Fruit fly (Drosophila melanogaster): ENCODE results near the gene CG1265.

Gene CG1265

DNA sequence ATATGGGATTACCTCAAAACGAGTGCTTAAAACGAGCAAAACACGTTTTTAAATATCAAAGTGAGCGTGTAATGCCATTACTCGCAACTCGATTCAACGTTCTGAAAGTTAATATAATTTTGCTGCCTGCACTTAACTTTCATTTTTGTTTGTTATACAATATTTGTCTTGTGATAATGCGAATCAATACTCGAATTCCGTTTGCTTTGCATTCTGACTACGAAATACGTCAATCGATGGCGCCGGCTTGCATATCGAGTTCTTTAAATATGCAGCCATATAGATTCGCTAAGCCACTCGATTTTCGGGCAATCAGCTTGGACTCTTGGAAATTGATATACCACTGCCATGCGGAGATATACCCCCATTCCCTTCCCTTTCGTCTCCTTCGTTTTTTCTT, 33.9 kb upstream of the CG1265 start (continued):
- TF ChIP-seq CG2129 (GFP tag; IDR thresholded peaks at IDR 0.05; ENCODE audit: partially characterized antibody) (no peak), CG2875 (GFP tag; optimal IDR thresholded peaks at IDR 0.05) (peak; percentile 16), CG6813 (GFP tag; optimal IDR thresholded peaks at IDR 0.05) (peak; percentile 15), ci (GFP tag; IDR thresholded peaks at IDR 0.05) (0 out of 3 replicates have a peak, but pooled peaks have one; percentile 46), Asciz (GFP tag; optimal IDR thresholded peaks at IDR 0.05) (peak; percentile 50), CG6854 (GFP tag; optimal IDR thresholded peaks at IDR 0.05) (no peak), HLH54F (GFP tag; optimal IDR thresholded peaks at IDR 0.05) (no peak), prd (optimal IDR thresholded peaks at IDR 0.05) (no peak), prd (GFP tag; IDR thresholded peaks at IDR 0.05) (no peak), CG17186 (GFP tag; optimal IDR thresholded peaks at IDR 0.05) (no peak), CG1603 (tag; optimal IDR thresholded peaks at IDR 0.05) (peak; percentile 38), CG4707 (GFP tag; optimal IDR thresholded peaks at IDR 0.05) (peak; percentile 3), wek (GFP tag; optimal IDR thresholded peaks at IDR 0.05) (peak; percentile 28), CG7928 (GFP tag; optimal IDR thresholded peaks at IDR 0.05) (no peak), Blimp-1 (GFP tag; optimal IDR thresholded peaks at IDR 0.05) (peak; percentile 2), Drgx (GFP tag; IDR thresholded peaks at IDR 0.05) (no peak), CG6254 (GFP tag; optimal IDR thresholded peaks at IDR 0.05) (no peak), lbe (GFP tag; optimal IDR thresholded peaks at IDR 0.05) (peak; percentile 31)

DNA sequence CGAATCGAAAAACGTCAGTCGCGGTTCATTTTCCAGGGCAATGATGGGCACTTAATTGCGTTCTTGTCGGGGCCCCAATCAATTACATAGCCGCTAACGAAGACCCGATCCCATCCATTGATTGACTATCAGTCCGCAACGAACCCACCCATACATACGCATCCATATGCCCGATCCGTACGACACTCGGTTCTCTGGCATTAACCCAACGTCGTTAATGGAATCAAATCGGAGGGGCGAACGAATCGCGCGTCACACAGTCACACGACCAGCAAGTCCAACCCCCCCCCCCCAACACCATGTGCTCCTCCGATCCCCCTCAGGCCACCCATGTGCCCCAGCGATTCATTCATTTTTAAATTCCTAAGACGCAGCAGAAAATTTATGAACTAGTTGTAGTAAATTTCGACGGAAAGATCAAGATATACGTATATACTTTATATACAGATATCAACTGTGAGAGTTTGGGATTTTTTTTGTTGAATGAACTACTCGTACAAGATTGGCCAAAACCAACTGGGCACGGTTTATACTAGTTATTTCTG, 33.3 kb upstream of the CG1265 start:
- TF ChIP-seq oc (tag; optimal IDR thresholded peaks at IDR 0.05) (peak; percentile 2), CG34422 (GFP tag; IDR thresholded peaks at IDR 0.05) (no peak), CG12769 (tag; optimal IDR thresholded peaks at IDR 0.05) (peak; percentile 95), CG4328 (GFP tag; optimal IDR thresholded peaks at IDR 0.05) (peak; percentile 45), CG6254 (GFP tag; optimal IDR thresholded peaks at IDR 0.05) (no peak), CG34376 (GFP tag; optimal IDR thresholded peaks at IDR 0.05) (peak; percentile 78), Pdp1 (GFP tag; optimal IDR thresholded peaks at IDR 0.05) (peak in 1 of 2 experiments; percentile 44), PHDP (tag; optimal IDR thresholded peaks at IDR 0.05) (peak; percentile 29), CG15269 (tag; optimal IDR thresholded peaks at IDR 0.05) (peak; percentile 21), gem (tag; optimal IDR thresholded peaks at IDR 0.05) (peak; percentile 18), CG14667 (GFP tag; IDR thresholded peaks at IDR 0.05) (no peak), otp (GFP tag; IDR thresholded peaks at IDR 0.05) (0 out of 3 replicates have a peak, but pooled peaks have one; percentile 50), vvl (GFP tag; IDR thresholded peaks at IDR 0.05) (peak; percentile 42; the same call in 1 of the 2 replicates), Deaf1 (tag; optimal IDR thresholded peaks at IDR 0.05) (peak; percentile 97), ttk (GFP tag; IDR thresholded peaks at IDR 0.05) (0 out of 2 replicates have a peak, but pooled peaks have one; percentile 26), insv (GFP tag; optimal IDR thresholded peaks at IDR 0.05) (no peak), CG2678 (tag; optimal IDR thresholded peaks at IDR 0.05) (peak; percentile 31), CG3838 (GFP tag; optimal IDR thresholded peaks at IDR 0.05) (no peak), Fer1 (GFP tag; optimal IDR thresholded peaks at IDR 0.05) (peak; percentile 6), wdn (GFP tag; IDR thresholded peaks at IDR 0.05) (no peak), Rfx (GFP tag; IDR thresholded peaks at IDR 0.05) (peak; percentile 42; the same call in 1 of the 2 replicates), ci (GFP tag; IDR thresholded peaks at IDR 0.05) (0 out of 3 replicates have a peak, but pooled peaks have one; percentile 43), gsb-n (tag; optimal IDR thresholded peaks at IDR 0.05) (peak; percentile 52), B-H2 (GFP tag; optimal IDR thresholded peaks at IDR 0.05) (peak; percentile 40), NFAT (GFP tag; IDR thresholded peaks at IDR 0.05) (peak; percentile 68; the same call in 1 of the 2 replicates), Awh (GFP tag; IDR thresholded peaks at IDR 0.05) (peak; percentile 65; the same call in 1 of the 2 replicates), CG11093 (GFP tag; IDR thresholded peaks at IDR 0.05) (no peak), CG30403 (GFP tag; optimal IDR thresholded peaks at IDR 0.05) (no peak), exex (tag; optimal IDR thresholded peaks at IDR 0.05) (peak; percentile 79), mirr (GFP tag; optimal IDR thresholded peaks at IDR 0.05) (peak; percentile 89), CG6175 (GFP tag; IDR thresholded peaks at IDR 0.05) (peak; percentile 63; the same call in 2 of the 3 replicates), CG1792 (GFP tag; optimal IDR thresholded peaks at IDR 0.05) (no peak), Meics (GFP tag; optimal IDR thresholded peaks at IDR 0.05) (peak; percentile 22)
